Worm (Caenorhabditis elegans): ENCODE data around the gene F46C5.1.

The F46C5.1 gene

DNA sequence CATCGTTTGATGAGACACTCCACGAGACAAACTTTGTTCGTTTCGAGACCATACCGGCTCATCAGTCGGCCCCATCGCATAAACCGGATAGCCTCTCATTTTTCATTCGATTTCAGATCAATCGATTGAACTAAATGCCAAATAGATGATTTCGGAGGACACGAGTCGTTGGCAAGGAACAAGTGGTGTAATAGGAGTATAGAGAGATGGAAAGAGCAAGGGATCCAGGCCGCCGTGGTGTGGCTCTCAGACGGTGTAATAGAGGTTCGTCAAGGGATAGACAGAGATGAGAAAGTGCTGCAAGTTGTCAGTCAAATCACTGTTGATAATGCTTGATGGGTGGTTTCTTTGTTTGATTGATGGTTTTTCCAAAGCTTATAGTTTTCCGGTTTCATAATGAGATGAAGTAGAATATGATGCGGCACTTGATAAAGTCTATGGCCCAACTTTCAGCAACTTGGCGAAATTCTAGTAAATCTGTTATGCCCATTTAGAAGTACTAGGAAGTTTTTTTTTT, 37.5 kb downstream of the F46C5.1 start, which contains the start of gene sgn-1:
sgn-1 (minus strand) TSS at position 220 of the 517 bp plus-strand sequence.
- no peak for TF ChIP-seq xbp-1 (tag; optimal IDR thresholded peaks at IDR 0.05)
- TF ChIP-seq ceh-8 (GFP tag; optimal IDR thresholded peaks at IDR 0.05), result no peak
- TF ChIP-seq pag-3 (tag; optimal IDR thresholded peaks at IDR 0.05; ENCODE audit: borderline replicate concordance, insufficient read depth), result peak; percentile 17
- no peak for TF ChIP-seq lir-3 (tag; optimal IDR thresholded peaks at IDR 0.05; ENCODE audit: poor library complexity)
- TF ChIP-seq lin-14 (GFP tag; optimal IDR thresholded peaks at IDR 0.05), result peak; percentile 39
- peak; percentile 24 for TF ChIP-seq dsc-1 (tag; optimal IDR thresholded peaks at IDR 0.05)
- no peak for TF ChIP-seq unc-30 (tag; optimal IDR thresholded peaks at IDR 0.05)
- peak; percentile 58 for TF ChIP-seq rnt-1 (tag; optimal IDR thresholded peaks at IDR 0.05)
- no peak for TF ChIP-seq isw-1 (GFP tag; IDR thresholded peaks at IDR 0.05)
- no peak for TF ChIP-seq sup-37 (GFP tag; optimal IDR thresholded peaks at IDR 0.05)
- no peak for TF ChIP-seq efl-3 (GFP tag; optimal IDR thresholded peaks at IDR 0.05)
- TF ChIP-seq mef-2 (tag; optimal IDR thresholded peaks at IDR 0.05), result no peak
- no peak for TF ChIP-seq aha-1 (tag; optimal IDR thresholded peaks at IDR 0.05)
- no peak for TF ChIP-seq nhr-90 (tag; optimal IDR thresholded peaks at IDR 0.05; ENCODE audit: poor library complexity)
- no peak for TF ChIP-seq hlh-4 (tag; optimal IDR thresholded peaks at IDR 0.05)
- no peak for TF ChIP-seq nhr-85 (tag)
- TF ChIP-seq elt-2 (tag; optimal IDR thresholded peaks at IDR 0.05), result no peak
- no peak for TF ChIP-seq mdl-1 (tag; optimal IDR thresholded peaks at IDR 0.05)
- no peak for TF ChIP-seq egl-27 (tag; optimal IDR thresholded peaks at IDR 0.05)
- peak; percentile 14 for TF ChIP-seq nhr-71 (tag; optimal IDR thresholded peaks at IDR 0.05)

DNA sequence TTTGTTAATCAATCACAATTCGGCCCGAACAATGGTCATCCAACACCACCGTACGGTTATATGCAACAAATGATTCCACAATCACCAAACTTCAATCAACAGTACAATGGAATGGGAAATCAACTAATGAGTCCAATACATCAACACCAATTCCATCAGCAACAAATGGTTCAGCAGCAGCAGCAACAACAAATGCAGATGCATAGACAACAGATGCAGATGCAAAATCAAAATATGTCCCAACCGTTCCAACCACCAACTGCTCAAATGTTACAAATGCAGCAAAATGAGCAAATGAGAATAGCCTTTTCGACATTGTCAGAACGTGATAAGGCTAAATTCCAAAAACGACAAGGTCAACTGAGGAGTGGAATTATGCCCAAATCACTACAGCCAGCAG, 44.5 kb downstream of the F46C5.1 start:
- no peak for TF ChIP-seq aha-1 (tag; optimal IDR thresholded peaks at IDR 0.05)
- TF ChIP-seq ces-1 (GFP tag; optimal IDR thresholded peaks at IDR 0.05), result no peak
- TF ChIP-seq nhr-85 (tag), result no peak
- TF ChIP-seq fos-1 (tag; optimal IDR thresholded peaks at IDR 0.05), result no peak
- TF ChIP-seq nhr-11 (tag; optimal IDR thresholded peaks at IDR 0.05), result no peak
- TF ChIP-seq F16B12.6 (tag; optimal IDR thresholded peaks at IDR 0.05), result no peak
- TF ChIP-seq nhr-71 (tag; optimal IDR thresholded peaks at IDR 0.05), result no peak
- no peak for TF ChIP-seq snu-23 (GFP tag; optimal IDR thresholded peaks at IDR 0.05)
- TF ChIP-seq tlp-1 (tag; optimal IDR thresholded peaks at IDR 0.05), result no peak
- no peak for TF ChIP-seq ztf-4 (tag; optimal IDR thresholded peaks at IDR 0.05)
- TF ChIP-seq pqm-1 (tag; optimal IDR thresholded peaks at IDR 0.05), result no peak
- TF ChIP-seq unc-86 (tag; optimal IDR thresholded peaks at IDR 0.05), result no peak
- no peak for TF ChIP-seq sup-37 (GFP tag; optimal IDR thresholded peaks at IDR 0.05)
- no peak for TF ChIP-seq fkh-4 (tag; optimal IDR thresholded peaks at IDR 0.05; ENCODE audit: borderline replicate concordance)
- no peak for TF ChIP-seq ceh-88 (GFP tag; IDR thresholded peaks at IDR 0.05)
- no peak for TF ChIP-seq jun-1 (tag; optimal IDR thresholded peaks at IDR 0.05)

- no peak for TF ChIP-seq unc-98 (GFP tag; IDR thresholded peaks at IDR 0.05)
- no peak for TF ChIP-seq pqm-1 (tag; optimal IDR thresholded peaks at IDR 0.05)
- TF ChIP-seq fkh-4 (tag; optimal IDR thresholded peaks at IDR 0.05; ENCODE audit: borderline replicate concordance), result no peak
- TF ChIP-seq nhr-12 (tag; optimal IDR thresholded peaks at IDR 0.05), result no peak
- no peak for TF ChIP-seq ceh-8 (GFP tag; optimal IDR thresholded peaks at IDR 0.05)
- TF ChIP-seq lin-15B (tag; optimal IDR thresholded peaks at IDR 0.05), result no peak
- no peak for TF ChIP-seq nhr-77 (tag; optimal IDR thresholded peaks at IDR 0.05)
- no peak for TF ChIP-seq elt-2 (tag; optimal IDR thresholded peaks at IDR 0.05)
- TF ChIP-seq F16B12.6 (tag; optimal IDR thresholded peaks at IDR 0.05), result no peak
- no peak for TF ChIP-seq nhr-237 (tag; optimal IDR thresholded peaks at IDR 0.05)
- no peak for TF ChIP-seq lir-3 (tag; optimal IDR thresholded peaks at IDR 0.05; ENCODE audit: poor library complexity)
- TF ChIP-seq unc-86 (tag; optimal IDR thresholded peaks at IDR 0.05), result no peak
- no peak for TF ChIP-seq mef-2 (tag; optimal IDR thresholded peaks at IDR 0.05)
- no peak for TF ChIP-seq nhr-19 (GFP tag; conservative IDR thresholded peaks at IDR 0.05)
Measured at ce11 chrII:8770675-8771074, 50.3 kb downstream of the F46C5.1 start, which contains the start of gene let-19. let-19 (plus strand) TSS chrII:8770975.

Data from whole organism, L1 larva.